Worm (Caenorhabditis elegans): ENCODE measurements around the gene Y25C1A.14.

- TF ChIP-seq Y22D7AL.16 (tag; optimal IDR thresholded peaks at IDR 0.05) (no peak), ceh-24 (tag; optimal IDR thresholded peaks at IDR 0.05) (no peak), C08G9.2 (tag; optimal IDR thresholded peaks at IDR 0.05) (no peak), sox-2 (GFP tag; IDR thresholded peaks at IDR 0.05) (no peak), pqm-1 (tag; optimal IDR thresholded peaks at IDR 0.05) (no peak), sox-4 (tag; optimal IDR thresholded peaks at IDR 0.05) (no peak), pha-4 (tag; optimal IDR thresholded peaks at IDR 0.05) (no peak), lin-11 (tag; optimal IDR thresholded peaks at IDR 0.05) (no peak), eyg-1 (tag; optimal IDR thresholded peaks at IDR 0.05) (no peak), unc-55 (GFP tag; optimal IDR thresholded peaks at IDR 0.05) (no peak), ceh-18 (tag; optimal IDR thresholded peaks at IDR 0.05) (no peak)
Observed at ce11 chrII:3105765-3106164, 9.0 kb upstream of the Y25C1A.14 start, which contains the start of gene clec-122.

Measured in whole organism, late embryonic.